Fruit fly (Drosophila melanogaster) whole organism, wandering third instar larva: ENCODE data around the gene CG12099.

Source experiments
- CG32264 ChIP-seq: fragments of 200-800 bp; sonication (Bioruptor generic); optimal IDR thresholded peaks from 2 replicates; lab custom pipeline; 2016; ENCODE audit warnings: missing biosample characterization, missing genetic modification characterization
- CG9705 ChIP-seq: fragments of 200-800 bp; sonication (Bioruptor generic); optimal IDR thresholded peaks from 2 replicates; lab custom pipeline; 2018; ENCODE audit warnings: missing biosample characterization, mild to moderate bottlenecking, missing genetic modification characterization
- CrebA ChIP-seq: fragments of 200-800 bp; sonication (Bioruptor generic); optimal IDR thresholded peaks from 2 replicates; lab custom pipeline; 2016; ENCODE audit warnings: missing biosample characterization, mild to moderate bottlenecking, missing genetic modification characterization, borderline replicate concordance
- Dfd ChIP-seq: fragments of >200 bp; optimal IDR thresholded peaks from 2 replicates; lab custom pipeline; 2017; ENCODE audit warnings: missing biosample characterization, missing genetic modification characterization
- Dif ChIP-seq: fragments of 200-275, 200-300 bp; sonication (Bioruptor generic); optimal IDR thresholded peaks from 2 replicates; lab custom pipeline; 2018; ENCODE audit warnings: missing biosample characterization, missing genetic modification characterization; ENCODE audit not compliant: partially characterized antibody
- GATAd ChIP-seq: sonication (Bioruptor generic); optimal IDR thresholded peaks from 2 replicates; lab custom pipeline; 2016; ENCODE audit warnings: missing biosample characterization, missing genetic modification characterization
- HLH106 ChIP-seq: fragments of 200-800 bp; optimal IDR thresholded peaks from 3 replicates; lab custom pipeline; 2019; ENCODE audit warnings: missing biosample characterization, mild to moderate bottlenecking, missing genetic modification characterization, moderate library complexity
- Hnf4 ChIP-seq: fragments of 200-800 bp; sonication (Bioruptor generic); optimal IDR thresholded peaks from 2 replicates; lab custom pipeline; 2016; ENCODE audit warnings: missing biosample characterization, mild to moderate bottlenecking, missing genetic modification characterization
- Hr78 ChIP-seq: fragments of >200 bp; optimal IDR thresholded peaks from 2 replicates; lab custom pipeline; 2017; ENCODE audit warnings: missing biosample characterization, missing genetic modification characterization
- Hr83 ChIP-seq: fragments of 200-300 bp; sonication (Bioruptor generic); optimal IDR thresholded peaks from 2 replicates; lab custom pipeline; 2016; ENCODE audit warnings: missing biosample characterization, mild to moderate bottlenecking, missing genetic modification characterization, moderate library complexity; ENCODE audit not compliant: poor library complexity, severe bottlenecking
- Jra ChIP-seq: sonication (Bioruptor generic); optimal IDR thresholded peaks from 2 replicates; lab custom pipeline; 2016; ENCODE audit warnings: missing biosample characterization, missing genetic modification characterization
- Mio ChIP-seq: sonication (Bioruptor generic); optimal IDR thresholded peaks from 2 replicates; lab custom pipeline; 2016; ENCODE audit warnings: missing biosample characterization, missing genetic modification characterization
- Myc ChIP-seq: fragments of >200 bp; optimal IDR thresholded peaks from 2 replicates; lab custom pipeline; 2017
- N ChIP-seq: fragments of >200 bp; optimal IDR thresholded peaks from 2 replicates; lab custom pipeline; 2018; ENCODE audit warnings: missing biosample characterization, missing external identifiers, missing genetic modification characterization
- OdsH ChIP-seq: fragments of 200-800 bp; sonication (Bioruptor generic); optimal IDR thresholded peaks from 2 replicates; lab custom pipeline; 2016; ENCODE audit warnings: missing biosample characterization, mild to moderate bottlenecking, missing genetic modification characterization
- Rel ChIP-seq, 2 experiments: fragments of 200-800 bp; sonication (Bioruptor generic) in 1 of 2; optimal IDR thresholded peaks; 2 replicates in 1 of 2; 3 replicates in 1 of 2; lab custom pipeline; 2016 to 2019; ENCODE audit warnings: mild to moderate bottlenecking in 2 of 2, missing biosample characterization in 2 of 2, missing genetic modification characterization in 2 of 2, moderate library complexity in 1 of 2
- Sp1 ChIP-seq: fragments of 200-800 bp; sonication (Bioruptor generic); optimal IDR thresholded peaks from 3 replicates; lab custom pipeline; 2019; ENCODE audit warnings: missing biosample characterization, mild to moderate bottlenecking, missing genetic modification characterization, moderate library complexity
- Vsx2 ChIP-seq: fragments of 200-300, 225-300 bp; sonication (Bioruptor generic); optimal IDR thresholded peaks from 2 replicates; lab custom pipeline; 2018; ENCODE audit warnings: missing biosample characterization, missing genetic modification characterization; ENCODE audit not compliant: partially characterized antibody
- br ChIP-seq: fragments of 200-800 bp; sonication (Bioruptor generic); optimal IDR thresholded peaks from 2 replicates; lab custom pipeline; 2016; ENCODE audit warnings: missing biosample characterization, missing genetic modification characterization
- brk ChIP-seq: fragments of 200-800 bp; sonication (Bioruptor generic); optimal IDR thresholded peaks from 2 replicates; lab custom pipeline; 2016; ENCODE audit warnings: missing biosample characterization, mild to moderate bottlenecking, missing genetic modification characterization
- dl ChIP-seq, 2 experiments: fragments of 175-275, 200-275 bp in 1 of 2; fragments of 200-275 bp in 1 of 2; sonication (Bioruptor generic); optimal IDR thresholded peaks; lab custom pipeline; 2018; ENCODE audit warnings: mild to moderate bottlenecking in 2 of 2, missing biosample characterization in 2 of 2, missing genetic modification characterization in 2 of 2, moderate library complexity in 2 of 2; ENCODE audit not compliant: partially characterized antibody in 2 of 2, insufficient read depth in 1 of 2
- dmrt93B ChIP-seq: fragments of 200-800 bp; sonication (Bioruptor generic); optimal IDR thresholded peaks from 2 replicates; lab custom pipeline; 2018; ENCODE audit warnings: missing biosample characterization, mild to moderate bottlenecking, missing genetic modification characterization
- ey ChIP-seq: fragments of 200-800 bp; sonication (Bioruptor generic); optimal IDR thresholded peaks from 2 replicates; lab custom pipeline; 2016; ENCODE audit warnings: missing biosample characterization, missing genetic modification characterization
- foxo ChIP-seq, 2 experiments: fragments of 200-800 bp; sonication (Bioruptor generic); optimal IDR thresholded peaks; 2 replicates in 1 of 2; 3 replicates in 1 of 2; lab custom pipeline; 2016 to 2017; ENCODE audit warnings: missing biosample characterization in 2 of 2, missing genetic modification characterization in 2 of 2
- fru ChIP-seq: fragments of 200-800 bp; sonication (Bioruptor generic); optimal IDR thresholded peaks from 3 replicates; lab custom pipeline; 2016; ENCODE audit warnings: missing biosample characterization, mild to moderate bottlenecking, missing genetic modification characterization
- h ChIP-seq: fragments of 200-800 bp; sonication (Bioruptor generic); optimal IDR thresholded peaks from 3 replicates; lab custom pipeline; 2016; ENCODE audit warnings: missing biosample characterization, mild to moderate bottlenecking, missing genetic modification characterization
- jim ChIP-seq: fragments of 175-275, 200-325 bp; sonication (Bioruptor generic); optimal IDR thresholded peaks from 2 replicates; lab custom pipeline; 2016; ENCODE audit warnings: missing biosample characterization, mild to moderate bottlenecking, missing genetic modification characterization
- psq ChIP-seq: fragments of 200-800 bp; sonication (Bioruptor generic); optimal IDR thresholded peaks from 3 replicates; lab custom pipeline; 2017; ENCODE audit warnings: missing biosample characterization, mild to moderate bottlenecking, missing genetic modification characterization, moderate library complexity
- rgr ChIP-seq: fragments of 200-800 bp; sonication (Bioruptor generic); optimal IDR thresholded peaks from 3 replicates; lab custom pipeline; 2016; ENCODE audit warnings: missing biosample characterization, mild to moderate bottlenecking, missing genetic modification characterization
- sage ChIP-seq: fragments of 200-800 bp; sonication (Bioruptor generic); optimal IDR thresholded peaks from 2 replicates; lab custom pipeline; 2016; ENCODE audit warnings: missing biosample characterization, mild to moderate bottlenecking, missing genetic modification characterization
- sv ChIP-seq: fragments of 200-800 bp; sonication (Bioruptor generic); optimal IDR thresholded peaks from 3 replicates; lab custom pipeline; 2016; ENCODE audit warnings: missing biosample characterization, missing genetic modification characterization
- usp ChIP-seq: fragments of >200 bp; optimal IDR thresholded peaks from 2 replicates; lab custom pipeline; 2017; ENCODE audit warnings: missing biosample characterization, missing genetic modification characterization
- woc ChIP-seq: sonication (Bioruptor generic); optimal IDR thresholded peaks from 2 replicates; lab custom pipeline; 2016; ENCODE audit warnings: missing biosample characterization, mild to moderate bottlenecking, missing genetic modification characterization

The CG12099 gene

dm6 chr3L:1558178-1558788, at the start of gene CG12099, which contains the start of gene Pex10:
Gene CG12099 (minus strand): TSS chr3L:1558484.
Gene Pex10 (plus strand): TSS chr3L:1558228.
- TF ChIP-seq CG32264 (GFP tag; lab: Kevin White, UChicago) = peak; percentile 9
- no peak for TF ChIP-seq Vsx2 (GFP tag; lab: Kevin White, UChicago)
- TF ChIP-seq OdsH (GFP tag; lab: Kevin White, UChicago) = peak; percentile 88
- peak; percentile 80 for TF ChIP-seq fru (GFP tag; lab: Kevin White, UChicago)
- TF ChIP-seq HLH106 = peak; percentile 92
- peak; percentile 67 for TF ChIP-seq woc (GFP tag; lab: Kevin White, UChicago)
- TF ChIP-seq Hnf4 = peak; percentile 90
- peak; percentile 84 for TF ChIP-seq dmrt93B (GFP tag; lab: Kevin White, UChicago)
- peak; percentile 90 for TF ChIP-seq h
- TF ChIP-seq N (GFP tag; lab: Kevin White, UChicago) = no peak
- no peak for TF ChIP-seq Mio (GFP tag; lab: Kevin White, UChicago)
- TF ChIP-seq Sp1 (GFP tag; lab: Kevin White, UChicago) = peak; percentile 87
- peak; percentile 61 for TF ChIP-seq GATAd (GFP tag; lab: Kevin White, UChicago)
- TF ChIP-seq psq (GFP tag; lab: Kevin White, UChicago) = peak; percentile 84
- peak in 1 of 2 experiments; percentile 93 for TF ChIP-seq foxo (GFP tag; optimal IDR thresholded peaks at IDR 0.05; lab: Kevin White, UChicago)
- no peak for TF ChIP-seq CrebA (GFP tag; lab: Kevin White, UChicago)
- peak; percentile 90 for TF ChIP-seq rgr (GFP tag; lab: Kevin White, UChicago)
- TF ChIP-seq ey (GFP tag; lab: Kevin White, UChicago) = peak; percentile 80
- peak; percentile 78 for TF ChIP-seq br (GFP tag; lab: Kevin White, UChicago)
- TF ChIP-seq Hr78 (GFP tag; lab: Kevin White, UChicago) = no peak
- TF ChIP-seq Dfd (GFP tag; lab: Kevin White, UChicago) = no peak
- peak; percentile 92 for TF ChIP-seq sv (GFP tag; lab: Kevin White, UChicago)
- peak; percentile 31 for TF ChIP-seq Hr83
- TF ChIP-seq Rel (GFP tag; optimal IDR thresholded peaks at IDR 0.05; lab: Kevin White, UChicago) = peak; percentile 61
- peak; percentile 66 for TF ChIP-seq Rel (tag; optimal IDR thresholded peaks at IDR 0.05; lab: Kevin White, UChicago)
- peak; percentile 89 for TF ChIP-seq CG9705

- TF ChIP-seq dl (GFP tag; optimal IDR thresholded peaks at IDR 0.05; lab: Kevin White, UChicago; ENCODE audit: insufficient read depth in 1 of 2, partially characterized antibody in 2 of 2) (no peak), CG9705 (no peak), woc (GFP tag; lab: Kevin White, UChicago) (no peak), ey (GFP tag; lab: Kevin White, UChicago) (no peak), fru (GFP tag; lab: Kevin White, UChicago) (no peak), HLH106 (no peak), jim (no peak), Mio (GFP tag; lab: Kevin White, UChicago) (no peak), brk (GFP tag; lab: Kevin White, UChicago) (no peak), sv (GFP tag; lab: Kevin White, UChicago) (no peak), Dif (GFP tag; lab: Kevin White, UChicago) (no peak), br (GFP tag; lab: Kevin White, UChicago) (no peak), h (no peak), CrebA (GFP tag; lab: Kevin White, UChicago) (no peak), Vsx2 (GFP tag; lab: Kevin White, UChicago) (no peak), usp (GFP tag; lab: Kevin White, UChicago) (no peak), Myc (lab: Kevin White, UChicago) (no peak), sage (GFP tag; lab: Kevin White, UChicago) (no peak)
- TF ChIP-seq, all 38 proteins: peak for 0
Measured at dm6 chr3L:1602833-1603128, 44.5 kb upstream of the CG12099 start, which contains the start of the genes CG18170 and CG33791. Gene CG18170 (plus strand): TSS chr3L:1602954. Gene CG33791 (plus strand): TSS chr3L:1602954.

dm6 chr3L:1602064-1602832, 44.0 kb upstream of the CG12099 start, which contains the start of gene CG12104:
Gene CG12104 (minus strand): TSS chr3L:1602674.
- TF ChIP-seq N (GFP tag; lab: Kevin White, UChicago) = no peak
- no peak for TF ChIP-seq Rel (GFP tag; optimal IDR thresholded peaks at IDR 0.05; lab: Kevin White, UChicago)
- TF ChIP-seq Rel (tag; optimal IDR thresholded peaks at IDR 0.05; lab: Kevin White, UChicago) = peak; percentile 1
- no peak for TF ChIP-seq rgr (GFP tag; lab: Kevin White, UChicago)
- TF ChIP-seq foxo (GFP tag; optimal IDR thresholded peaks at IDR 0.05; lab: Kevin White, UChicago) = peak in 1 of 2 experiments; percentile 11
- TF ChIP-seq h = peak; percentile 22
- TF ChIP-seq Jra = no peak
- TF ChIP-seq, all 38 proteins: peak for 3
